Worm (Caenorhabditis elegans) whole organism, young adult: ENCODE results near the gene nifk-1.

Experiments used
- F39B2.1 ChIP-seq: fragments of 200-800 bp; sonication (Bioruptor generic); IDR thresholded peaks from 2 replicates; pipeline ENCODE4 v1.3.6; 2022; ENCODE audit warnings: missing genetic modification reagents, missing genetic modification characterization, missing compliant biosample characterization
- attf-3 ChIP-seq: fragments of 200-800 bp; sonication (Bioruptor generic); conservative IDR thresholded peaks from 2 replicates; pipeline ENCODE4 v1.3.6; 2022; ENCODE audit warnings: missing genetic modification reagents, missing genetic modification characterization, missing compliant biosample characterization
- efl-1 ChIP-seq: fragments of 150-350 bp; optimal IDR thresholded peaks from 2 replicates; lab custom pipeline; 2014; ENCODE audit warnings: missing biosample characterization, missing genetic modification reagents, missing genetic modification characterization
- hlh-12 ChIP-seq: sonication (generic microtip); optimal IDR thresholded peaks from 2 replicates; lab custom pipeline; 2016; ENCODE audit warnings: missing genetic modification characterization, missing compliant biosample characterization
- madf-6 ChIP-seq: fragments of 200-800 bp; sonication (Bioruptor generic); IDR thresholded peaks from 2 replicates; pipeline ENCODE4 v1.3.6; 2022; ENCODE audit warnings: missing genetic modification reagents, missing genetic modification characterization, missing compliant biosample characterization
- mes-4 ChIP-seq: sonication (generic microtip); optimal IDR thresholded peaks from 2 replicates; lab custom pipeline; 2016; ENCODE audit warnings: missing genotype, missing genetic modification characterization, missing compliant biosample characterization
- mxl-1 ChIP-seq: sonication (generic microtip); optimal IDR thresholded peaks from 2 replicates; lab custom pipeline; 2016; ENCODE audit warnings: missing genetic modification characterization, missing compliant biosample characterization
- nhr-120 ChIP-seq: fragments of 200-800 bp; sonication (Bioruptor generic); IDR thresholded peaks from 2 replicates; pipeline ENCODE4 v1.3.6; 2022; ENCODE audit warnings: missing genetic modification characterization, missing compliant biosample characterization
- snpc-1.3 ChIP-seq: sonication (generic microtip); optimal IDR thresholded peaks from 2 replicates; lab custom pipeline; 2017; ENCODE audit warnings: missing genetic modification characterization, mild to moderate bottlenecking, missing compliant biosample characterization, antibody characterized with exemption, moderate library complexity, missing genotype, missing genetic modification reagents; ENCODE audit not compliant: insufficient read depth
- unc-62 ChIP-seq: fragments of 150-350 bp; optimal IDR thresholded peaks from 2 replicates; lab custom pipeline; 2014; ENCODE audit warnings: missing biosample characterization, missing genetic modification reagents, missing genetic modification characterization
- ztf-25 ChIP-seq: fragments of 200-800 bp; sonication (Bioruptor generic); IDR thresholded peaks from 2 replicates; pipeline ENCODE4 v1.3.6; 2022; ENCODE audit warnings: missing genetic modification reagents, missing genetic modification characterization, missing compliant biosample characterization
- ztf-3 ChIP-seq: fragments of 200-800 bp; sonication (Bioruptor generic); optimal IDR thresholded peaks from 2 replicates; lab custom pipeline; 2018; ENCODE audit warnings: mild to moderate bottlenecking, missing genetic modification characterization, missing compliant biosample characterization

DNA sequence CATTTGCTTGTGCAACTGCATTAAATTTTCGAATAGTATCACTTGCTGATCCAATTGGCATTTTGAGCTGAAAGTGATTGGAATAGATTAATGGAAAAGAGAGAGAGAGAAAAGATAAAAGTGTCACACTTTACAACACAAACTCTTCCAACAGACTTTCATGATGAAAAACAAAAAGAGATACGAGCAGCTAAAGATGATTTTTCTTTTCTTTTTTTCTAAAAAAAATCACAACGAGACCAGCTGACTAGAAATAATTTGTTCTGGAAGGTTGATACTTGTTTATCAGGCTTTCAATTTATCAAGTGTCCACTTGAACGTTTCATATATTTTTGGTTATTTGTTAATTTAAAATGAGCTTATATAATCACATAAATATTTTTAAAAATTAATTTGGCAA is 6.0 kb downstream of the nifk-1 start:
- TF ChIP-seq unc-62 (GFP tag; lab: Kevin White, UChicago), result no peak
- TF ChIP-seq ztf-3 (GFP tag; lab: Kevin White, UChicago), result no peak
- no peak for TF ChIP-seq madf-6 (GFP tag; lab: Robert Waterston, UW)
- TF ChIP-seq mes-4 (tag; lab: Kevin White, UChicago), result no peak
- no peak for TF ChIP-seq nhr-120 (GFP tag; lab: Robert Waterston, UW)
- TF ChIP-seq F39B2.1 (GFP tag; lab: Robert Waterston, UW), result no peak
- TF ChIP-seq snpc-1.3 (tag; lab: Kevin White, UChicago), result no peak
- no peak for TF ChIP-seq efl-1 (GFP tag; lab: Kevin White, UChicago)
- TF ChIP-seq attf-3, result no peak
- no peak for TF ChIP-seq mxl-1 (tag; lab: Kevin White, UChicago)
- no peak for TF ChIP-seq hlh-12 (tag; lab: Kevin White, UChicago)
- TF ChIP-seq ztf-25 (GFP tag; lab: Robert Waterston, UW), result no peak
